Worm (Caenorhabditis elegans): ENCODE measurements around the gene Y94H6A.10.

Y94H6A.10 gene

ce11 chrIV:2710203-2710935 lies at the start of gene Y94H6A.10:
Gene Y94H6A.10, minus strand, starts transcription at chrIV:2710666.
- TF ChIP-seq sea-1 (GFP tag; conservative IDR thresholded peaks at IDR 0.05), result no peak
- no peak for TF ChIP-seq hmg-4 (GFP tag; optimal IDR thresholded peaks at IDR 0.05)
- TF ChIP-seq ceh-36 (tag; optimal IDR thresholded peaks at IDR 0.05), result no peak
- TF ChIP-seq hnd-1 (tag; optimal IDR thresholded peaks at IDR 0.05), result no peak
- TF ChIP-seq aly-1 (tag; optimal IDR thresholded peaks at IDR 0.05), result no peak
- TF ChIP-seq ceh-13 (GFP tag; optimal IDR thresholded peaks at IDR 0.05), result no peak
- no peak for TF ChIP-seq flt-1 (GFP tag; IDR thresholded peaks at IDR 0.05)
- TF ChIP-seq ets-7 (tag; optimal IDR thresholded peaks at IDR 0.05), result no peak

- TF ChIP-seq tbx-37 (GFP tag; conservative IDR thresholded peaks at IDR 0.05) (no peak), pes-1 (GFP tag; IDR thresholded peaks at IDR 0.05) (no peak), B0310.2 (tag; optimal IDR thresholded peaks at IDR 0.05) (no peak), ceh-36 (tag; optimal IDR thresholded peaks at IDR 0.05) (no peak), hmg-4 (GFP tag; optimal IDR thresholded peaks at IDR 0.05) (no peak), ama-1 (optimal IDR thresholded peaks at IDR 0.05) (no peak), F13C5.2 (tag; optimal IDR thresholded peaks at IDR 0.05) (no peak), ceh-13 (GFP tag; optimal IDR thresholded peaks at IDR 0.05) (no peak), hmbx-1 (tag; optimal IDR thresholded peaks at IDR 0.05) (no peak), hnd-1 (tag; optimal IDR thresholded peaks at IDR 0.05) (no peak), aly-1 (tag; optimal IDR thresholded peaks at IDR 0.05) (no peak), tbx-11 (GFP tag; IDR thresholded peaks at IDR 0.05) (no peak), flt-1 (GFP tag; IDR thresholded peaks at IDR 0.05) (no peak)
These were observed 48.7 kb upstream of the Y94H6A.10 start, which contains the start of gene Y54G2A.38 for ce11 chrIV:2759163-2759562. Gene Y54G2A.38, plus strand, starts transcription at chrIV:2759463.

ce11 chrIV:2758079-2758478 lies 47.6 kb upstream of the Y94H6A.10 start:
- TF ChIP-seq ets-7 (tag; optimal IDR thresholded peaks at IDR 0.05) (no peak), hnd-1 (tag; optimal IDR thresholded peaks at IDR 0.05) (no peak), F13C5.2 (tag; optimal IDR thresholded peaks at IDR 0.05) (no peak), pes-1 (GFP tag; IDR thresholded peaks at IDR 0.05) (no peak), tra-4 (tag; optimal IDR thresholded peaks at IDR 0.05) (no peak), ceh-13 (GFP tag; optimal IDR thresholded peaks at IDR 0.05) (no peak), tbx-11 (GFP tag; IDR thresholded peaks at IDR 0.05) (no peak), sea-1 (GFP tag; conservative IDR thresholded peaks at IDR 0.05) (no peak), B0310.2 (tag; optimal IDR thresholded peaks at IDR 0.05) (no peak), hmg-4 (GFP tag; optimal IDR thresholded peaks at IDR 0.05) (no peak), aly-1 (tag; optimal IDR thresholded peaks at IDR 0.05) (no peak), flt-1 (GFP tag; IDR thresholded peaks at IDR 0.05) (no peak), ceh-36 (tag; optimal IDR thresholded peaks at IDR 0.05) (no peak), ama-1 (optimal IDR thresholded peaks at IDR 0.05) (no peak), scrt-1 (GFP tag; IDR thresholded peaks at IDR 0.05) (no peak), hmbx-1 (tag; optimal IDR thresholded peaks at IDR 0.05) (no peak), tbx-37 (GFP tag; conservative IDR thresholded peaks at IDR 0.05) (no peak)

DNA sequence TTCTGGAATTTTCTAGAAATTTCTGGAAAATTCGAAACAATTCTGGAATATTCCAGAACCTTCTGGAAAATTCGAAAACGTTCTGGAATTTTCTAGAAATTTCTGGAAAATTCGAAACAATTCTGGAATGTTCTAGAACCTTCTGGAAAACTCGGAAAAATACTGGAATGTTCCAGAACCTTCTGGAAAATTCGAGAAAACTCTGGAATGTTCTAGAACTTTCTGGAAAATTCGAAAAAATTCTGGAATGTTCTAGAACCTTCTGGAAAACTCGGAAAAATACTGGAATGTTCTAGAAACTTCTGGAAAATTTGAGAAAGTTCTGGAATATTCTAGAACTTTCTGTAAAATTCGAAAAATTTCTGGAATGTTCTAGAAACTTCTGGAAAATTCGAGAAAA lies 45.6 kb upstream of the Y94H6A.10 start:
- 0 out of 2 replicates have a peak, but pooled peaks have one; percentile 47 for TF ChIP-seq pes-1 (GFP tag; IDR thresholded peaks at IDR 0.05)

DNA sequence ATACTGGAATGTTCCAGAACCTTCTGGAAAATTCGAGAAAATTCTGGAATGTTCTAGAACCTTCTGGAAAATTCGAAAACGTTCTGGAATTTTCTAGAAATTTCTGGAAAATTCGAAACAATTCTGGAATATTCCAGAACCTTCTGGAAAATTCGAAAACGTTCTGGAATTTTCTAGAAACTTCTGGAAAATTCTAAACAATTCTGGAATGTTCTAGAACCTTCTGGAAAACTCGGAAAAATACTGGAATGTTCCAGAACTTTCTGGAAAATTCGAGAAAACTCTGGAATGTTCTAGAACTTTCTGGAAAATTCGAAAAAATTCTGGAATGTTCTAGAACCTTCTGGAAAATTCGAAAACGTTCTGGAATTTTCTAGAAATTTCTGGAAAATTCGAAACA lies 45.0 kb upstream of the Y94H6A.10 start:
- peak; percentile 61; the same call in 1 of the 2 replicates for TF ChIP-seq pes-1 (GFP tag; IDR thresholded peaks at IDR 0.05)

- TF ChIP-seq hmbx-1 (tag; optimal IDR thresholded peaks at IDR 0.05), result no peak
- TF ChIP-seq F13C5.2 (tag; optimal IDR thresholded peaks at IDR 0.05), result no peak
- no peak for TF ChIP-seq tbx-11 (GFP tag; IDR thresholded peaks at IDR 0.05)
- no peak for TF ChIP-seq ceh-13 (GFP tag; optimal IDR thresholded peaks at IDR 0.05)
- TF ChIP-seq pes-1 (GFP tag; IDR thresholded peaks at IDR 0.05), result no peak
- no peak for TF ChIP-seq ceh-36 (tag; optimal IDR thresholded peaks at IDR 0.05)
- TF ChIP-seq flt-1 (GFP tag; IDR thresholded peaks at IDR 0.05), result no peak
- TF ChIP-seq hnd-1 (tag; optimal IDR thresholded peaks at IDR 0.05), result no peak
- TF ChIP-seq sea-1 (GFP tag; conservative IDR thresholded peaks at IDR 0.05), result no peak
These were observed 43.1 kb upstream of the Y94H6A.10 start for ce11 chrIV:2753541-2753940.

ce11 chrIV:2751568-2751967 lies 41.1 kb upstream of the Y94H6A.10 start, which contains the start of gene Y54G2A.41:
Gene Y54G2A.41, plus strand, starts transcription at chrIV:2751868.
- TF ChIP-seq ceh-36 (tag; optimal IDR thresholded peaks at IDR 0.05) (no peak), hnd-1 (tag; optimal IDR thresholded peaks at IDR 0.05) (no peak)

DNA sequence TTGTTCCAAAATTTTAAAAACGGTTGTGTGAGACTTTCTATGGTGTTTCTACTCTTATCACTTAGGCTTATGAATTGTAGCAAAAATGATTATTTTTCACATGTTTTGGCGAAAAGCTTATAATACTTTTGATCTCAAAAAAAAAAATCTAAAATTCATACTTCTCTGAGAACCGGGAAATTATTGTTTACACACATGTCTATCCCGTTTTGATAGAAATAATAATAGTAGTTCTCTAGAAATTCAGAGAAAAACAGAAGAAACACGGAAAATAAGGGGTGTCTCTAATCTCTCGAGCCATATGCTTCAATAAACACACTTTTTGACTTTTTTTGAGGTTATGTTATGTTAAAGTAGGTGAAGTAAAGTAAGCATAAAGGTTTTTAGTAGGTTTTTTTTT lies 40.1 kb upstream of the Y94H6A.10 start:
- TF ChIP-seq F13C5.2 (tag; optimal IDR thresholded peaks at IDR 0.05) (no peak), ama-1 (optimal IDR thresholded peaks at IDR 0.05) (no peak), hmg-4 (GFP tag; optimal IDR thresholded peaks at IDR 0.05) (no peak), hmbx-1 (tag; optimal IDR thresholded peaks at IDR 0.05) (no peak), sea-1 (GFP tag; conservative IDR thresholded peaks at IDR 0.05) (no peak), ceh-13 (GFP tag; optimal IDR thresholded peaks at IDR 0.05) (no peak), scrt-1 (GFP tag; IDR thresholded peaks at IDR 0.05) (no peak), ceh-36 (tag; optimal IDR thresholded peaks at IDR 0.05) (no peak), aly-1 (tag; optimal IDR thresholded peaks at IDR 0.05) (no peak), ets-7 (tag; optimal IDR thresholded peaks at IDR 0.05) (no peak), flt-1 (GFP tag; IDR thresholded peaks at IDR 0.05) (no peak), tbx-37 (GFP tag; conservative IDR thresholded peaks at IDR 0.05) (no peak), B0310.2 (tag; optimal IDR thresholded peaks at IDR 0.05) (no peak), hnd-1 (tag; optimal IDR thresholded peaks at IDR 0.05) (no peak), tbx-11 (GFP tag; IDR thresholded peaks at IDR 0.05) (no peak), tra-4 (tag; optimal IDR thresholded peaks at IDR 0.05) (no peak), pes-1 (GFP tag; IDR thresholded peaks at IDR 0.05) (no peak)
